Worm (Caenorhabditis elegans) whole organism, early embryonic: Measurements from ENCODE around the gene fbxa-1.
A peak's percentile ranks its signal among the peaks of the same experiment; 100 is the strongest.

Experiments
- B0310.2 ChIP-seq: sonication (generic microtip); optimal IDR thresholded peaks from 2 replicates; lab custom pipeline; 2016; ENCODE audit warnings: mild to moderate bottlenecking, missing genetic modification characterization, missing compliant biosample characterization
- F13C5.2 ChIP-seq: sonication (generic microtip); optimal IDR thresholded peaks from 2 replicates; lab custom pipeline; 2017; ENCODE audit warnings: mild to moderate bottlenecking, missing genetic modification characterization, inconsistent platforms, missing compliant biosample characterization
- aly-1 ChIP-seq: sonication (generic microtip); optimal IDR thresholded peaks from 2 replicates; lab custom pipeline; 2016; ENCODE audit warnings: missing genetic modification characterization, missing compliant biosample characterization
- ama-1 ChIP-seq: fragments of 150-350 bp; optimal IDR thresholded peaks from 2 replicates; lab custom pipeline; 2014
- ceh-13 ChIP-seq: fragments of 200-800 bp; sonication (Bioruptor generic); optimal IDR thresholded peaks from 2 replicates; lab custom pipeline; 2018; ENCODE audit warnings: mild to moderate bottlenecking, missing genetic modification characterization, missing compliant biosample characterization
- ceh-36 ChIP-seq: sonication (generic microtip); optimal IDR thresholded peaks from 2 replicates; lab custom pipeline; 2016; ENCODE audit warnings: missing genetic modification characterization, inconsistent platforms, missing compliant biosample characterization
- ets-7 ChIP-seq: sonication (generic microtip); optimal IDR thresholded peaks from 2 replicates; lab custom pipeline; 2016; ENCODE audit warnings: missing genotype, missing genetic modification characterization, missing compliant biosample characterization
- flt-1 ChIP-seq: fragments of 200-800 bp; sonication (Bioruptor generic); IDR thresholded peaks from 2 replicates; pipeline ENCODE4 v1.3.6; 2022; ENCODE audit warnings: missing genetic modification characterization, missing compliant biosample characterization
- hmbx-1 ChIP-seq: sonication (generic microtip); optimal IDR thresholded peaks from 2 replicates; lab custom pipeline; 2016; ENCODE audit warnings: mild to moderate bottlenecking, missing genetic modification characterization, missing compliant biosample characterization
- hmg-4 ChIP-seq: fragments of 200-800 bp; sonication (Bioruptor generic); optimal IDR thresholded peaks from 2 replicates; lab custom pipeline; 2018; ENCODE audit warnings: mild to moderate bottlenecking, missing genetic modification characterization, missing compliant biosample characterization
- hnd-1 ChIP-seq: sonication (generic microtip); optimal IDR thresholded peaks from 2 replicates; lab custom pipeline; 2016; ENCODE audit warnings: missing genetic modification characterization, missing compliant biosample characterization
- pes-1 ChIP-seq: fragments of 200-800 bp; sonication (Bioruptor generic); IDR thresholded peaks from 2 replicates; pipeline ENCODE4 v1.3.6; 2022; ENCODE audit warnings: missing genetic modification reagents, missing genetic modification characterization, missing compliant biosample characterization
- scrt-1 ChIP-seq: fragments of 200-800 bp; sonication (Bioruptor generic); IDR thresholded peaks from 2 replicates; pipeline ENCODE4 v1.3.6; 2022; ENCODE audit warnings: missing genetic modification characterization, missing compliant biosample characterization
- sea-1 ChIP-seq: fragments of 200-800 bp; sonication (Bioruptor generic); conservative IDR thresholded peaks from 2 replicates; pipeline ENCODE4 v1.3.6; 2022; ENCODE audit warnings: missing genetic modification characterization, missing compliant biosample characterization
- tbx-11 ChIP-seq: fragments of 200-800 bp; sonication (Bioruptor generic); IDR thresholded peaks from 2 replicates; pipeline ENCODE4 v1.3.6; 2022; ENCODE audit warnings: missing genetic modification characterization, missing compliant biosample characterization
- tbx-37 ChIP-seq: fragments of 200-800 bp; sonication (Bioruptor generic); conservative IDR thresholded peaks from 2 replicates; pipeline ENCODE4 v1.3.6; 2022; ENCODE audit warnings: missing genetic modification reagents, missing genetic modification characterization, missing compliant biosample characterization
- tra-4 ChIP-seq: sonication (generic microtip); optimal IDR thresholded peaks from 2 replicates; lab custom pipeline; 2017; ENCODE audit warnings: missing genetic modification characterization, missing compliant biosample characterization

The fbxa-1 gene

DNA sequence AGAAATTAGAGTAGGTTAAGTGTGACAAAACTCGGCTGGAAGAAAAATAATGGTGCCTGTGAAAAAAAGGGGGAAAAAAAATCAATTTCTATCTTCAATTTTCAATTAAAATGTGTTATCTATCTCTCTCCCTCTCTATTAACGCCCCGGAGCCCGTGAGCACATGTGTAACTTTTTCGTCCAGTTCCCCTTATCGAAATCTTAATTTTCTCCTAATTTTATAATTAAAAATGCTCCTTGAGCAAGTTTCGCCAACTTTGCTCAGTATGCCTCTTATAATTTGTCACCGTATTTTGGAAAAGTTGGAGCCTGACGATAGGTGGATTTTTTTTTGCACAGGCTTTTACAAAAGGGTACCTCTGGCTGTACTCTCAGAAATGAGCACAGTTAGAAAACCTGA is at the start of gene fbxa-1, which contains the start of gene Y54F10BM.20:
Gene fbxa-1, minus strand, starts transcription at position 101 of the 400 bp plus-strand sequence.
Gene Y54F10BM.20, plus strand, starts transcription at position 231 of the 400 bp plus-strand sequence.
- TF ChIP-seq B0310.2 (tag; lab: Kevin White, UChicago) (no peak), aly-1 (tag; lab: Kevin White, UChicago) (no peak), ama-1 (lab: Kevin White, UChicago) (no peak), tra-4 (no peak), sea-1 (no peak), hmbx-1 (tag; lab: Kevin White, UChicago) (no peak), hnd-1 (tag; lab: Kevin White, UChicago) (no peak), ceh-36 (tag; lab: Kevin White, UChicago) (no peak), scrt-1 (GFP tag; lab: Robert Waterston, UW) (no peak), ets-7 (tag; lab: Kevin White, UChicago) (no peak), F13C5.2 (tag; lab: Kevin White, UChicago) (no peak), tbx-37 (no peak), hmg-4 (GFP tag; lab: Kevin White, UChicago) (no peak), flt-1 (GFP tag; lab: Robert Waterston, UW) (no peak), pes-1 (no peak), tbx-11 (no peak), ceh-13 (GFP tag; lab: Kevin White, UChicago) (no peak)

- TF ChIP-seq ceh-13 (GFP tag; lab: Kevin White, UChicago) (no peak), B0310.2 (tag; lab: Kevin White, UChicago) (no peak), tbx-37 (no peak), sea-1 (no peak), tra-4 (no peak), scrt-1 (GFP tag; lab: Robert Waterston, UW) (no peak)
These were observed 42.0 kb upstream of the fbxa-1 start for ce11 chrIII:2349956-2350355.

ce11 chrIII:2347291-2347690 is 39.4 kb upstream of the fbxa-1 start, which contains the start of gene gip-1:
Gene gip-1, plus strand, starts transcription at chrIII:2347591.
- TF ChIP-seq sea-1 (no peak), ceh-36 (tag; lab: Kevin White, UChicago) (no peak), B0310.2 (tag; lab: Kevin White, UChicago) (no peak), F13C5.2 (tag; lab: Kevin White, UChicago) (no peak)

ce11 chrIII:2343273-2343672 is 35.3 kb upstream of the fbxa-1 start, which contains the start of gene phf-5:
Gene phf-5, plus strand, starts transcription at chrIII:2343573.
- TF ChIP-seq F13C5.2 (tag; lab: Kevin White, UChicago) (no peak), tbx-37 (no peak), B0310.2 (tag; lab: Kevin White, UChicago) (no peak), hmbx-1 (tag; lab: Kevin White, UChicago) (no peak), ceh-36 (tag; lab: Kevin White, UChicago) (no peak), sea-1 (no peak), hmg-4 (GFP tag; lab: Kevin White, UChicago) (no peak), flt-1 (GFP tag; lab: Robert Waterston, UW) (no peak), tra-4 (no peak)

DNA sequence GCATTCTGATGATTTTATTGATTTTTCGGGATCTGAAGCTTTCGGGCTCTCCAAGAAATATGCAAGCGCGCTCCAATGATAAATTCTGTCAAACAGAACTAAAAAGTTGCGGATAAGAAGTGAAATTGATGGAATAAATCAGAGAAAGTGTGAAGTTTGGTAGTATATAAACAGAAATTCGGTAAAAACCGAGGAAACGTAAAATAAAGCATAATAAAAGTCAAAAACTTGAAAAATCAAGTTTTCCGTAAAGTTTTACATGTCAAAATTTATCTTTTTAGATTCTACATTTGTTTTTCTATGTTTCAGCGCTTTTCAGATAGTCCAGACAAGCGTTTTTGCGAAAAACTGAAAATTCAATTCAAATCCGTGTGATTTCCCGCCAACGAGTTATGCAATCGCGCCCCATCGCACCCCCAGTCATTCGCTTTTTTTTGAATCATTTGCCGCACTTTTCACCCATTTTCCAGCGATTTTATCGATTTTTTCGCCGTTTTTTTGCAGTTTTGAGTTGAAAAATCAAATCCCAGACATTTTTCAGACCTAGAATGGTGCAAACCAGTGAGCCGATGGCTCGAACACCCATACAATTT is 23.2 kb upstream of the fbxa-1 start, which contains the start of the genes Y54F10BM.13 and ppm-1.D:
Gene Y54F10BM.13, minus strand, starts transcription at position 51 of the 593 bp plus-strand sequence.
Gene ppm-1.D, plus strand, starts transcription at position 540 of the 593 bp plus-strand sequence.
- no peak for TF ChIP-seq sea-1
- no peak for TF ChIP-seq tbx-37
- TF ChIP-seq ama-1 (lab: Kevin White, UChicago) = no peak
- no peak for TF ChIP-seq aly-1 (tag; lab: Kevin White, UChicago)
- TF ChIP-seq scrt-1 (GFP tag; lab: Robert Waterston, UW) = no peak
- TF ChIP-seq ceh-36 (tag; lab: Kevin White, UChicago) = no peak
- TF ChIP-seq hmbx-1 (tag; lab: Kevin White, UChicago) = no peak
- TF ChIP-seq pes-1 = no peak
- no peak for TF ChIP-seq hnd-1 (tag; lab: Kevin White, UChicago)
- no peak for TF ChIP-seq ets-7 (tag; lab: Kevin White, UChicago)
- no peak for TF ChIP-seq B0310.2 (tag; lab: Kevin White, UChicago)
- no peak for TF ChIP-seq hmg-4 (GFP tag; lab: Kevin White, UChicago)
- TF ChIP-seq flt-1 (GFP tag; lab: Robert Waterston, UW) = no peak
- TF ChIP-seq ceh-13 (GFP tag; lab: Kevin White, UChicago) = no peak
- no peak for TF ChIP-seq tra-4

- peak; percentile 43 for TF ChIP-seq ceh-36 (tag; lab: Kevin White, UChicago)
- TF ChIP-seq ceh-13 (GFP tag; lab: Kevin White, UChicago) = no peak
These were observed 22.5 kb upstream of the fbxa-1 start for ce11 chrIII:2330389-2330788.

- TF ChIP-seq B0310.2 (tag; lab: Kevin White, UChicago) (no peak), hmbx-1 (tag; lab: Kevin White, UChicago) (no peak), tra-4 (no peak), ets-7 (tag; lab: Kevin White, UChicago) (no peak), hnd-1 (tag; lab: Kevin White, UChicago) (no peak), ceh-13 (GFP tag; lab: Kevin White, UChicago) (no peak), ceh-36 (tag; lab: Kevin White, UChicago) (no peak), pes-1 (no peak), hmg-4 (GFP tag; lab: Kevin White, UChicago) (no peak), aly-1 (tag; lab: Kevin White, UChicago) (no peak), sea-1 (no peak), ama-1 (lab: Kevin White, UChicago) (no peak), tbx-11 (no peak), flt-1 (GFP tag; lab: Robert Waterston, UW) (no peak), scrt-1 (GFP tag; lab: Robert Waterston, UW) (no peak), F13C5.2 (tag; lab: Kevin White, UChicago) (no peak), tbx-37 (no peak)
These were observed 21.4 kb upstream of the fbxa-1 start, which contains the start of gene Y54F10BM.12 for ce11 chrIII:2329336-2329735. Gene Y54F10BM.12, minus strand, starts transcription at chrIII:2329679.
